ENCODE assay signal across 3 worm cellular contexts in the genomic region with DNA sequence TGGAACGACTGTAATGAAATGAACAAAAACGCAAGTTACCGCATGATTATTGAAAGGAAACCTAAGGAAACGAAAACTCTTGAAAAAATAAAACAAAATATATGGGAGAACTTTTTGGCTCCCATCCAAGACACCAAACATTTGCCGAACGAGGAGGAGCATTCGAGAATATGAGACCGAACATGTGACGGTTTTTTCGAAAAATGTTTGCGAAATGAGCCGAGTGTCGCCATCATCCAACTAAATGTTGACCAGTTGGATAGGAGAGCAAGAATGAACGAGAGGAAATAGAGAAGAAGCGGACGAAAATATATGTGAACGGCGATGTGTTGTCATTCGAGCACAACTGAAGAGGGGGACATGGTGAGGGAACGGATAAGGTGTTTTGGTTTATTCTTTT.
A peak's percentile ranks its signal among the peaks of the same experiment; 100 is the strongest.
TF ChIP-seq lines count a peak whose summit lies in the region.

No protein-coding gene starts in this region.

TF ChIP-seq in whole organism, L3 larva, 47 proteins besides CTCF, POLR2A, EP300 and RAD21:
- TF ChIP-seq elt-2 (tag; optimal IDR thresholded peaks at IDR 0.05; lab: Kevin White, UChicago) (no peak), pha-4 (tag; optimal IDR thresholded peaks at IDR 0.05; lab: Kevin White, UChicago) (peak; percentile 93)

TF ChIP-seq in whole organism, L4 larva, 104 proteins besides CTCF, POLR2A, EP300 and RAD21:
- TF ChIP-seq nhr-10 (tag; optimal IDR thresholded peaks at IDR 0.05; lab: Kevin White, UChicago) (no peak), ceh-82 (tag; optimal IDR thresholded peaks at IDR 0.05; lab: Kevin White, UChicago) (no peak), ceh-20 (GFP tag; IDR thresholded peaks at IDR 0.05; lab: Robert Waterston, UW) (no peak), zip-2 (tag; optimal IDR thresholded peaks at IDR 0.05; lab: Kevin White, UChicago) (no peak), lin-39 (tag; optimal IDR thresholded peaks at IDR 0.05; lab: Kevin White, UChicago) (no peak), nhr-102 (tag; optimal IDR thresholded peaks at IDR 0.05; lab: Kevin White, UChicago) (no peak), saeg-2 (GFP tag; IDR thresholded peaks at IDR 0.05; lab: Robert Waterston, UW) (no peak), ztf-11 (tag; optimal IDR thresholded peaks at IDR 0.05; lab: Kevin White, UChicago) (no peak), vab-7 (GFP tag; IDR thresholded peaks at IDR 0.05; lab: Robert Waterston, UW) (no peak), lin-1 (GFP tag; IDR thresholded peaks at IDR 0.05; lab: Robert Waterston, UW) (no peak), aly-2 (tag; optimal IDR thresholded peaks at IDR 0.05; lab: Kevin White, UChicago) (no peak), mxl-3 (GFP tag; optimal IDR thresholded peaks at IDR 0.05; lab: Kevin White, UChicago) (no peak), hlh-30 (tag; optimal IDR thresholded peaks at IDR 0.05; lab: Kevin White, UChicago; ENCODE audit: insufficient read depth) (peak; percentile 38), T20F7.1 (GFP tag; optimal IDR thresholded peaks at IDR 0.05; lab: Kevin White, UChicago) (no peak), pha-4 (GFP tag; IDR thresholded peaks at IDR 0.05; lab: Robert Waterston, UW) (no peak), pha-4 (tag; optimal IDR thresholded peaks at IDR 0.05; lab: Kevin White, UChicago) (peak; percentile 83), daf-16 (GFP tag; optimal IDR thresholded peaks at IDR 0.05; lab: Kevin White, UChicago) (peak in 1 of 2 experiments; percentile 13), daf-16 (tag; optimal IDR thresholded peaks at IDR 0.05; lab: Kevin White, UChicago) (no peak), nhr-48 (tag; optimal IDR thresholded peaks at IDR 0.05; lab: Kevin White, UChicago) (no peak), daf-8 (GFP tag; IDR thresholded peaks at IDR 0.05; lab: Robert Waterston, UW) (no peak), gei-8 (GFP tag; optimal IDR thresholded peaks at IDR 0.05; lab: Kevin White, UChicago) (no peak), Y75B8A.6 (GFP tag; IDR thresholded peaks at IDR 0.05; lab: Robert Waterston, UW) (no peak), nhr-41 (GFP tag; IDR thresholded peaks at IDR 0.05; lab: Robert Waterston, UW) (no peak), mdt-29 (GFP tag; IDR thresholded peaks at IDR 0.05; lab: Robert Waterston, UW) (no peak), aha-1 (tag; lab: Kevin White, UChicago) (no peak), Y48G9A.11 (GFP tag; IDR thresholded peaks at IDR 0.05; lab: Robert Waterston, UW) (no peak), spr-3 (GFP tag; optimal IDR thresholded peaks at IDR 0.05; lab: Kevin White, UChicago) (no peak), cey-2 (tag; optimal IDR thresholded peaks at IDR 0.05; lab: Kevin White, UChicago; ENCODE audit: borderline replicate concordance, insufficient read depth) (no peak)
TF ChIP-seq in whole organism, L4 larva: peak in this region for 3.

TF ChIP-seq in whole organism, young adult, 124 proteins besides CTCF, POLR2A, EP300 and RAD21:
- no peak for TF ChIP-seq K11D2.4 (GFP tag; IDR thresholded peaks at IDR 0.05; lab: Robert Waterston, UW)
- no peak for TF ChIP-seq tbx-9 (tag; optimal IDR thresholded peaks at IDR 0.05; lab: Kevin White, UChicago; ENCODE audit: borderline replicate concordance)
- TF ChIP-seq cebp-1 (GFP tag; IDR thresholded peaks at IDR 0.05; lab: Robert Waterston, UW): peak; percentile 37; the same call in 1 of the 2 replicates
- TF ChIP-seq cebp-1 (tag; optimal IDR thresholded peaks at IDR 0.05; lab: Kevin White, UChicago): peak; percentile 66
- TF ChIP-seq Y56A3A.18 (GFP tag; IDR thresholded peaks at IDR 0.05; lab: Robert Waterston, UW): no peak
